Worm (Caenorhabditis elegans) whole organism, L1 larva: ENCODE data around the gene mtss-1.

Experiments
- C16A3.4 ChIP-seq: fragments of 150-350 bp; optimal IDR thresholded peaks from 2 replicates; lab custom pipeline; 2014; ENCODE audit warnings: missing biosample characterization, missing genetic modification characterization
- C34B4.2 ChIP-seq: sonication (generic microtip); optimal IDR thresholded peaks from 2 replicates; lab custom pipeline; 2017; ENCODE audit warnings: mild to moderate bottlenecking, missing genetic modification characterization, missing compliant biosample characterization
- F16B12.6 ChIP-seq: fragments of 150-350 bp; optimal IDR thresholded peaks from 2 replicates; lab custom pipeline; 2014; ENCODE audit warnings: missing biosample characterization, missing genetic modification characterization
- alr-1 ChIP-seq: fragments of 200-800 bp; sonication (Bioruptor generic); optimal IDR thresholded peaks from 2 replicates; lab custom pipeline; 2018; ENCODE audit warnings: borderline replicate concordance, mild to moderate bottlenecking, missing genetic modification characterization, missing compliant biosample characterization
- aly-2 ChIP-seq: fragments of 150-350 bp; optimal IDR thresholded peaks from 2 replicates; lab custom pipeline; 2014; ENCODE audit warnings: missing biosample characterization, missing genetic modification characterization
- blmp-1 ChIP-seq: fragments of 150-350 bp; optimal IDR thresholded peaks from 2 replicates; lab custom pipeline; 2014; ENCODE audit warnings: missing biosample characterization, missing genetic modification characterization
- ceh-82 ChIP-seq, 3 experiments: fragments of 150-350 bp in 1 of 3; sonication (generic microtip) in 2 of 3; optimal IDR thresholded peaks; 2 replicates each; lab custom pipeline; 2014 to 2017; ENCODE audit warnings: missing biosample characterization in 3 of 3, missing genetic modification characterization in 3 of 3
- ceh-88 ChIP-seq: fragments of 200-800 bp; sonication (Bioruptor generic); IDR thresholded peaks from 2 replicates; pipeline ENCODE4 v1.3.6; 2022; ENCODE audit warnings: missing genetic modification characterization, missing compliant biosample characterization
- ceh-90 ChIP-seq: sonication (generic microtip); optimal IDR thresholded peaks from 2 replicates; lab custom pipeline; 2016; ENCODE audit warnings: missing genetic modification characterization, missing compliant biosample characterization
- ces-1 ChIP-seq: fragments of 150-350 bp; optimal IDR thresholded peaks from 2 replicates; lab custom pipeline; 2014; ENCODE audit warnings: missing biosample characterization, missing genetic modification reagents, missing genetic modification characterization
- elt-3 ChIP-seq, 6 experiments: fragments of 150-350 bp in 1 of 6; sonication (generic microtip); optimal IDR thresholded peaks; 2 replicates each; lab custom pipeline; 2017 to 2018; ENCODE audit warnings: missing biosample characterization in 6 of 6, missing genetic modification characterization in 6 of 6, inconsistent platforms in 1 of 6
- ets-5 ChIP-seq: fragments of 200-800 bp; sonication (Bioruptor generic); IDR thresholded peaks from 2 replicates; pipeline ENCODE4 v1.3.6; 2022; ENCODE audit warnings: missing genetic modification characterization, missing compliant biosample characterization
- fos-1 ChIP-seq: fragments of 150-350 bp; optimal IDR thresholded peaks from 2 replicates; lab custom pipeline; 2014; ENCODE audit warnings: missing biosample characterization, missing genetic modification characterization
- grh-1 ChIP-seq: fragments of 200-800 bp; sonication (Bioruptor generic); IDR thresholded peaks from 2 replicates; pipeline ENCODE4 v1.3.6; 2022; ENCODE audit warnings: missing genetic modification reagents, missing genetic modification characterization, missing compliant biosample characterization
- hlh-4 ChIP-seq: sonication (generic microtip); optimal IDR thresholded peaks from 2 replicates; lab custom pipeline; 2016; ENCODE audit warnings: mild to moderate bottlenecking, missing genetic modification characterization, missing compliant biosample characterization
- hpl-2 ChIP-seq: fragments of 150-350 bp; optimal IDR thresholded peaks from 2 replicates; lab custom pipeline; 2014; ENCODE audit warnings: missing biosample characterization, missing genetic modification reagents, missing genetic modification characterization
- lin-13 ChIP-seq: fragments of 150-350 bp; optimal IDR thresholded peaks from 2 replicates; lab custom pipeline; 2014; ENCODE audit warnings: missing biosample characterization, missing genetic modification reagents, missing genetic modification characterization
- lin-14 ChIP-seq: fragments of 200-800 bp; sonication (Bioruptor generic); optimal IDR thresholded peaks from 2 replicates; lab custom pipeline; 2018; ENCODE audit warnings: mild to moderate bottlenecking, missing genetic modification characterization, moderate library complexity, missing compliant biosample characterization
- lin-39 ChIP-seq: fragments of 150-350 bp; optimal IDR thresholded peaks from 2 replicates; lab custom pipeline; 2014; ENCODE audit warnings: missing biosample characterization, missing genetic modification reagents, missing genetic modification characterization
- lir-3 ChIP-seq: sonication (generic microtip); optimal IDR thresholded peaks from 2 replicates; lab custom pipeline; 2016; ENCODE audit warnings: mild to moderate bottlenecking, missing genetic modification characterization, moderate library complexity, missing compliant biosample characterization; ENCODE audit not compliant: poor library complexity
- lsy-2 ChIP-seq, 2 experiments: fragments of 150-350 bp; optimal IDR thresholded peaks; 2 replicates each; lab custom pipeline; 2014; ENCODE audit warnings: missing biosample characterization in 2 of 2, missing genetic modification characterization in 2 of 2
- mef-2 ChIP-seq: fragments of 150-350 bp; optimal IDR thresholded peaks from 2 replicates; lab custom pipeline; 2014; ENCODE audit warnings: missing biosample characterization, missing genetic modification characterization
- mep-1 ChIP-seq: fragments of 150-350 bp; optimal IDR thresholded peaks from 2 replicates; lab custom pipeline; 2014; ENCODE audit warnings: missing biosample characterization, missing genetic modification characterization
- nhr-11 ChIP-seq: fragments of 150-350 bp; optimal IDR thresholded peaks from 2 replicates; lab custom pipeline; 2014; ENCODE audit warnings: missing biosample characterization, missing genetic modification characterization
- nhr-19 ChIP-seq: fragments of 200-800 bp; sonication (Bioruptor generic); conservative IDR thresholded peaks from 2 replicates; pipeline ENCODE4 v1.3.6; 2022; ENCODE audit warnings: missing genetic modification characterization, missing compliant biosample characterization
- nhr-237 ChIP-seq: fragments of 150-350 bp; optimal IDR thresholded peaks from 2 replicates; lab custom pipeline; 2014; ENCODE audit warnings: missing biosample characterization, missing genetic modification characterization
- nhr-28 ChIP-seq: fragments of 150-350 bp; optimal IDR thresholded peaks from 2 replicates; lab custom pipeline; 2014; ENCODE audit warnings: missing biosample characterization, missing genetic modification characterization
- nhr-77 ChIP-seq: fragments of 150-350 bp; optimal IDR thresholded peaks from 2 replicates; lab custom pipeline; 2014; ENCODE audit warnings: missing biosample characterization, missing genetic modification characterization
- nhr-84 ChIP-seq: sonication (generic microtip); optimal IDR thresholded peaks from 2 replicates; lab custom pipeline; 2017; ENCODE audit warnings: missing biosample characterization, missing genetic modification characterization
- nhr-85 ChIP-seq: sonication (generic microtip); peaks from one replicate; lab custom pipeline; 2016; ENCODE audit warnings: missing genetic modification characterization, inconsistent platforms, missing compliant biosample characterization
- pag-3 ChIP-seq: sonication (generic microtip); optimal IDR thresholded peaks from 2 replicates; lab custom pipeline; 2017; ENCODE audit warnings: missing genetic modification characterization, mild to moderate bottlenecking, missing compliant biosample characterization, antibody characterized with exemption, borderline replicate concordance; ENCODE audit not compliant: insufficient read depth
- pax-3 ChIP-seq: fragments of 200-800 bp; sonication (Bioruptor generic); optimal IDR thresholded peaks from 2 replicates; lab custom pipeline; 2018; ENCODE audit warnings: mild to moderate bottlenecking, missing genetic modification characterization, moderate library complexity, missing compliant biosample characterization
- pqm-1 ChIP-seq: sonication (generic microtip); optimal IDR thresholded peaks from 3 replicates; lab custom pipeline; 2017; ENCODE audit warnings: missing biosample characterization, missing genetic modification characterization
- rnt-1 ChIP-seq: sonication (generic microtip); optimal IDR thresholded peaks from 2 replicates; lab custom pipeline; 2016; ENCODE audit warnings: mild to moderate bottlenecking, missing genetic modification characterization, moderate library complexity, missing compliant biosample characterization
- skn-1 ChIP-seq: fragments of 150-350 bp; optimal IDR thresholded peaks from 2 replicates; lab custom pipeline; 2014; ENCODE audit warnings: missing biosample characterization, missing genetic modification characterization
- snpc-4 ChIP-seq: fragments of 150-350 bp; optimal IDR thresholded peaks from 2 replicates; lab custom pipeline; 2014; ENCODE audit warnings: missing biosample characterization, missing genetic modification characterization
- tbx-2 ChIP-seq: sonication (generic microtip); optimal IDR thresholded peaks from 2 replicates; lab custom pipeline; 2016; ENCODE audit warnings: missing genetic modification characterization, missing compliant biosample characterization
- unc-62 ChIP-seq: fragments of 150-350 bp; optimal IDR thresholded peaks from 2 replicates; lab custom pipeline; 2014; ENCODE audit warnings: missing biosample characterization, missing genetic modification reagents, missing genetic modification characterization
- unc-86 ChIP-seq: sonication (generic microtip); optimal IDR thresholded peaks from 2 replicates; lab custom pipeline; 2016; ENCODE audit warnings: missing genetic modification characterization, missing compliant biosample characterization
- unc-98 ChIP-seq: fragments of 200-800 bp; sonication (Bioruptor generic); IDR thresholded peaks from 2 replicates; pipeline ENCODE4 v1.3.6; 2022; ENCODE audit warnings: missing genetic modification characterization, missing compliant biosample characterization
- vab-15 ChIP-seq: sonication (generic microtip); optimal IDR thresholded peaks from 2 replicates; lab custom pipeline; 2017; ENCODE audit warnings: missing genotype, mild to moderate bottlenecking, missing genetic modification characterization, missing compliant biosample characterization
- zag-1 ChIP-seq: fragments of 150-350 bp; optimal IDR thresholded peaks from 2 replicates; lab custom pipeline; 2014; ENCODE audit warnings: missing biosample characterization, missing genetic modification characterization
- ztf-11 ChIP-seq, 2 experiments: sonication (generic microtip); optimal IDR thresholded peaks; 2 replicates each; lab custom pipeline; 2016 to 2017; ENCODE audit warnings: missing genetic modification characterization in 2 of 2, missing biosample characterization in 1 of 2, missing compliant biosample characterization in 1 of 2

mtss-1 gene

DNA sequence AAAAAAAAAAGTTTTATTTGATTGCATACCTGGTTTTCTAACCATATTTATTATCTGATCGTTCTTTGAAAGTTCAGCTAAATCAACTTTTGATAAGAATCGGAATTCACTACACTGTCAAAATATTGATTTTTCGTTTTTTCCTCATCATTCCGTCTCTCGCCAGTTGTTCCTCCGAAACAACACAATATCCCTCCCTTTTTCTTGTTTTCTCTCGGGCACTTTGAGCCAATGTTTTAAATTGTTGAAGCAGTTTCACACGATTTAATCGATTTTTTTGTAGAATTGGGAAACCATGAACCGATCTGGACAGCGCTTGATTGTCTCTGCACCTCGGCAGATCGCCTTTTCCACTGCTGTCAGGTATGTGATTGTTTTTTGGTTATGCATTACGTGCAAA is 1.1 kb downstream of the mtss-1 start, which contains the start of gene K02D10.1:
TSS of gene K02D10.1 (plus strand) at position 284 of the 400 bp plus-strand sequence.
- TF ChIP-seq nhr-84 (tag; lab: Kevin White, UChicago), result no peak
- no peak for TF ChIP-seq nhr-237 (tag; lab: Kevin White, UChicago)
- TF ChIP-seq pag-3 (tag; lab: Kevin White, UChicago), result no peak
- no peak for TF ChIP-seq nhr-28 (tag; lab: Kevin White, UChicago)
- no peak for TF ChIP-seq vab-15
- no peak for TF ChIP-seq pqm-1 (tag; lab: Kevin White, UChicago)
- no peak for TF ChIP-seq hlh-4
- TF ChIP-seq lin-14 (GFP tag; lab: Kevin White, UChicago), result no peak
- no peak for TF ChIP-seq unc-86 (tag; lab: Kevin White, UChicago)
- TF ChIP-seq grh-1 (GFP tag; lab: Robert Waterston, UW), result no peak
- TF ChIP-seq C34B4.2 (tag; lab: Kevin White, UChicago), result no peak
- TF ChIP-seq nhr-11 (tag; lab: Kevin White, UChicago), result no peak
- no peak for TF ChIP-seq ztf-11 (tag; optimal IDR thresholded peaks at IDR 0.05; lab: Kevin White, UChicago)
- TF ChIP-seq lir-3 (tag; lab: Kevin White, UChicago), result no peak
- no peak for TF ChIP-seq zag-1
- TF ChIP-seq ceh-90 (tag; lab: Kevin White, UChicago), result no peak

DNA sequence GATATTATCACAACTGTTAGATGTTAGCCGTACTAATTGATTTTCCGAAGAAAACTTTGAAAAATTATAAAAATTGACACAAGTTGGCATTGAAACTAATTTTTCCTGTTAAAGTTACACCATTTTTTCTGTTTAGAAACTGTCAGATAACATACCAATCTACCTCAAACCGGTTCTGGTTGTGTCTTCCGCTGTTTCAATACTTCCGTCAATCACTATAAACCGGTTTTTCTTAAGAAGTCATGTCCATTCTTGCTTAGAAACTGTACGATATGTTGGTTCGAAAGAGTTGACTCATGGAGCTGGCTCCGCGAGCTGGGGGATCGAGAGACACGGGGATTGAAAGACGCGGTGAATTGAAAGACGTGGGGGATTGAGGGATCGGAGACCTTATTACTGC is 2.1 kb downstream of the mtss-1 start:
- TF ChIP-seq mep-1 (tag; lab: Kevin White, UChicago) (no peak), pax-3 (tag; lab: Kevin White, UChicago) (no peak), tbx-2 (tag; lab: Kevin White, UChicago) (peak; percentile 3), elt-3 (tag; optimal IDR thresholded peaks at IDR 0.05; lab: Kevin White, UChicago) (peak in 1 of 6 experiments; percentile 27), lin-13 (GFP tag; lab: Kevin White, UChicago) (no peak), ceh-88 (GFP tag; lab: Robert Waterston, UW) (no peak), F16B12.6 (no peak), nhr-11 (tag; lab: Kevin White, UChicago) (no peak), grh-1 (GFP tag; lab: Robert Waterston, UW) (peak; percentile 88), alr-1 (tag; lab: Kevin White, UChicago) (no peak), fos-1 (tag; lab: Kevin White, UChicago) (no peak), lsy-2 (tag; optimal IDR thresholded peaks at IDR 0.05; lab: Kevin White, UChicago) (peak in 1 of 2 experiments; percentile 12), mef-2 (no peak), blmp-1 (peak; percentile 47), lin-14 (GFP tag; lab: Kevin White, UChicago) (peak; percentile 61), rnt-1 (tag; lab: Kevin White, UChicago) (no peak), snpc-4 (tag; lab: Kevin White, UChicago) (no peak), ceh-82 (tag; optimal IDR thresholded peaks at IDR 0.05; lab: Kevin White, UChicago) (no peak), C16A3.4 (no peak), nhr-85 (tag; lab: Kevin White, UChicago) (peak; percentile 70)

DNA sequence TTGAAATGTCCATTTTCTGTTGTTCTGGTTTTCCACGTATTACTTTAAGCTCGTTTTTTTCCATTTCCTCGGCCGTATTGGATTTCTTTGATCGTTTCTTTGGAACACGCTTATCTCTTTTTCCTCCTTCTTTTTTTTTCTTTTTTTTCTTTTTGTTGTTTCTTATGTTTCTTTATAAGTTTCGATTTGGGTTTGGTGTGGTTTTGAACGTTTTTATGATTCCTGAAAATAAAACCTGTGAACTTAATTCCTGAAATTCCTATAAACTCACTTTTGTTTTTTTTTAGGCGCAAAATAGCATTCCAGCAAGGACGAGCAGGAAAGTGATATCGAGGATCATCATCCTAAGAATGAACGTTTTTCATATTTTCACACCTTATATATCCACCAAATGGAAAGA is 3.1 kb downstream of the mtss-1 start, which contains the start of gene K02D10.2:
TSS of gene K02D10.2 (minus strand) at position 101 of the 400 bp plus-strand sequence.
- TF ChIP-seq aly-2 (tag; lab: Kevin White, UChicago), result no peak
- no peak for TF ChIP-seq skn-1 (tag; lab: Kevin White, UChicago)
- TF ChIP-seq ceh-88 (GFP tag; lab: Robert Waterston, UW), result no peak
- TF ChIP-seq nhr-77 (tag; lab: Kevin White, UChicago), result no peak
- no peak for TF ChIP-seq ets-5
- TF ChIP-seq snpc-4 (tag; lab: Kevin White, UChicago), result no peak
- no peak for TF ChIP-seq hpl-2 (GFP tag; lab: Kevin White, UChicago)
- TF ChIP-seq lir-3 (tag; lab: Kevin White, UChicago), result no peak
- no peak for TF ChIP-seq nhr-19 (GFP tag; lab: Robert Waterston, UW)
- no peak for TF ChIP-seq vab-15
- no peak for TF ChIP-seq ces-1
- no peak for TF ChIP-seq lin-39 (tag; lab: Kevin White, UChicago)
- no peak for TF ChIP-seq unc-62
- TF ChIP-seq unc-98 (GFP tag; lab: Robert Waterston, UW), result no peak
